Worm (Caenorhabditis elegans) whole organism, late embryonic: ENCODE results near the gene srt-38.

Experiments used
- ceh-48 ChIP-seq: sonication (generic microtip); optimal IDR thresholded peaks from 2 replicates; lab custom pipeline; 2016; ENCODE audit warnings: missing genetic modification characterization, inconsistent platforms, missing compliant biosample characterization
- fkh-10 ChIP-seq: fragments of 150-350 bp; optimal IDR thresholded peaks from 2 replicates; lab custom pipeline; 2014; ENCODE audit warnings: missing biosample characterization, missing genetic modification reagents, missing genetic modification characterization
- pha-4 ChIP-seq: fragments of 150-350 bp; optimal IDR thresholded peaks from 2 replicates; lab custom pipeline; 2018; ENCODE audit warnings: missing biosample characterization, missing genetic modification reagents, missing genetic modification characterization
- pros-1 ChIP-seq: fragments of 150-350 bp; optimal IDR thresholded peaks from 2 replicates; lab custom pipeline; 2014; ENCODE audit warnings: missing biosample characterization, missing genetic modification reagents, missing genetic modification characterization

ce11 chrV:4303793-4304192 is 32.6 kb upstream of the srt-38 start:
- TF ChIP-seq fkh-10 (GFP tag; lab: Kevin White, UChicago) = no peak
- TF ChIP-seq pros-1 (tag; lab: Kevin White, UChicago) = no peak
- no peak for TF ChIP-seq ceh-48 (tag; lab: Kevin White, UChicago)
- no peak for TF ChIP-seq pha-4 (tag; lab: Kevin White, UChicago)
